Worm (Caenorhabditis elegans) whole organism, L1 larva: ENCODE measurements around the gene acbp-6.
A peak's percentile ranks its signal among the peaks of the same experiment; 100 is the strongest.

ENCODE experiments used
- C16A3.4 ChIP-seq: fragments of 150-350 bp; optimal IDR thresholded peaks from 2 replicates; lab custom pipeline; 2014; ENCODE audit warnings: missing biosample characterization, missing genetic modification characterization
- C34B4.2 ChIP-seq: sonication (generic microtip); optimal IDR thresholded peaks from 2 replicates; lab custom pipeline; 2017; ENCODE audit warnings: mild to moderate bottlenecking, missing genetic modification characterization, missing compliant biosample characterization
- aha-1 ChIP-seq: fragments of 150-350 bp; optimal IDR thresholded peaks from 2 replicates; lab custom pipeline; 2014; ENCODE audit warnings: missing biosample characterization, missing genetic modification characterization
- aly-2 ChIP-seq: fragments of 150-350 bp; optimal IDR thresholded peaks from 2 replicates; lab custom pipeline; 2014; ENCODE audit warnings: missing biosample characterization, missing genetic modification characterization
- blmp-1 ChIP-seq: fragments of 150-350 bp; optimal IDR thresholded peaks from 2 replicates; lab custom pipeline; 2014; ENCODE audit warnings: missing biosample characterization, missing genetic modification characterization
- ceh-82 ChIP-seq, 3 experiments: fragments of 150-350 bp in 1 of 3; sonication (generic microtip) in 2 of 3; optimal IDR thresholded peaks; 2 replicates each; lab custom pipeline; 2014 to 2017; ENCODE audit warnings: missing biosample characterization in 3 of 3, missing genetic modification characterization in 3 of 3
- ceh-88 ChIP-seq: fragments of 200-800 bp; sonication (Bioruptor generic); IDR thresholded peaks from 2 replicates; pipeline ENCODE4 v1.3.6; 2022; ENCODE audit warnings: missing genetic modification characterization, missing compliant biosample characterization
- ceh-90 ChIP-seq: sonication (generic microtip); optimal IDR thresholded peaks from 2 replicates; lab custom pipeline; 2016; ENCODE audit warnings: missing genetic modification characterization, missing compliant biosample characterization
- elt-3 ChIP-seq, 6 experiments: fragments of 150-350 bp in 1 of 6; sonication (generic microtip); optimal IDR thresholded peaks; 2 replicates each; lab custom pipeline; 2017 to 2018; ENCODE audit warnings: missing biosample characterization in 6 of 6, missing genetic modification characterization in 6 of 6, inconsistent platforms in 1 of 6
- ets-5 ChIP-seq: fragments of 200-800 bp; sonication (Bioruptor generic); IDR thresholded peaks from 2 replicates; pipeline ENCODE4 v1.3.6; 2022; ENCODE audit warnings: missing genetic modification characterization, missing compliant biosample characterization
- fkh-10 ChIP-seq: sonication (generic microtip); optimal IDR thresholded peaks from 2 replicates; lab custom pipeline; 2017; ENCODE audit warnings: missing biosample characterization, missing genetic modification reagents, missing genetic modification characterization
- fos-1 ChIP-seq: fragments of 150-350 bp; optimal IDR thresholded peaks from 2 replicates; lab custom pipeline; 2014; ENCODE audit warnings: missing biosample characterization, missing genetic modification characterization
- irx-1 ChIP-seq: sonication (generic microtip); optimal IDR thresholded peaks from 2 replicates; lab custom pipeline; 2016; ENCODE audit warnings: missing genetic modification characterization, missing compliant biosample characterization
- isw-1 ChIP-seq: fragments of 200-800 bp; sonication (Bioruptor generic); IDR thresholded peaks from 2 replicates; pipeline ENCODE4 v1.3.6; 2022; ENCODE audit warnings: missing genetic modification characterization, missing compliant biosample characterization
- jun-1 ChIP-seq: fragments of 150-350 bp; optimal IDR thresholded peaks from 2 replicates; lab custom pipeline; 2014; ENCODE audit warnings: missing biosample characterization, missing genetic modification reagents, missing genetic modification characterization
- lin-14 ChIP-seq: fragments of 200-800 bp; sonication (Bioruptor generic); optimal IDR thresholded peaks from 2 replicates; lab custom pipeline; 2018; ENCODE audit warnings: mild to moderate bottlenecking, missing genetic modification characterization, moderate library complexity, missing compliant biosample characterization
- lin-35 ChIP-seq, 2 experiments: fragments of 150-350 bp; optimal IDR thresholded peaks; 2 replicates each; lab custom pipeline; 2014; ENCODE audit warnings: missing biosample characterization in 2 of 2, missing genetic modification characterization in 2 of 2, missing genetic modification reagents in 2 of 2
- lin-39 ChIP-seq: fragments of 150-350 bp; optimal IDR thresholded peaks from 2 replicates; lab custom pipeline; 2014; ENCODE audit warnings: missing biosample characterization, missing genetic modification reagents, missing genetic modification characterization
- lir-3 ChIP-seq: sonication (generic microtip); optimal IDR thresholded peaks from 2 replicates; lab custom pipeline; 2016; ENCODE audit warnings: mild to moderate bottlenecking, missing genetic modification characterization, moderate library complexity, missing compliant biosample characterization; ENCODE audit not compliant: poor library complexity
- lsy-2 ChIP-seq, 2 experiments: fragments of 150-350 bp; optimal IDR thresholded peaks; 2 replicates each; lab custom pipeline; 2014; ENCODE audit warnings: missing biosample characterization in 2 of 2, missing genetic modification characterization in 2 of 2
- mab-9 ChIP-seq: fragments of 200-800 bp; sonication (Bioruptor generic); IDR thresholded peaks from 2 replicates; pipeline ENCODE4 v1.3.6; 2022; ENCODE audit warnings: missing genetic modification reagents, missing genetic modification characterization, missing compliant biosample characterization
- mdl-1 ChIP-seq, 2 experiments: fragments of 150-350 bp; optimal IDR thresholded peaks; 2 replicates each; lab custom pipeline; 2014 to 2017; ENCODE audit warnings: missing biosample characterization in 2 of 2, missing genetic modification characterization in 2 of 2, inconsistent platforms in 1 of 2
- mef-2 ChIP-seq: fragments of 150-350 bp; optimal IDR thresholded peaks from 2 replicates; lab custom pipeline; 2014; ENCODE audit warnings: missing biosample characterization, missing genetic modification characterization
- mep-1 ChIP-seq: fragments of 150-350 bp; optimal IDR thresholded peaks from 2 replicates; lab custom pipeline; 2014; ENCODE audit warnings: missing biosample characterization, missing genetic modification characterization
- nhr-11 ChIP-seq: fragments of 150-350 bp; optimal IDR thresholded peaks from 2 replicates; lab custom pipeline; 2014; ENCODE audit warnings: missing biosample characterization, missing genetic modification characterization
- nhr-12 ChIP-seq: sonication (generic microtip); optimal IDR thresholded peaks from 2 replicates; lab custom pipeline; 2017; ENCODE audit warnings: missing biosample characterization, missing genetic modification characterization
- nhr-19 ChIP-seq: fragments of 200-800 bp; sonication (Bioruptor generic); conservative IDR thresholded peaks from 2 replicates; pipeline ENCODE4 v1.3.6; 2022; ENCODE audit warnings: missing genetic modification characterization, missing compliant biosample characterization
- nhr-20 ChIP-seq: sonication (generic microtip); optimal IDR thresholded peaks from 2 replicates; lab custom pipeline; 2016; ENCODE audit warnings: mild to moderate bottlenecking, missing genetic modification characterization, missing compliant biosample characterization
- nhr-237 ChIP-seq: fragments of 150-350 bp; optimal IDR thresholded peaks from 2 replicates; lab custom pipeline; 2014; ENCODE audit warnings: missing biosample characterization, missing genetic modification characterization
- nhr-28 ChIP-seq: fragments of 150-350 bp; optimal IDR thresholded peaks from 2 replicates; lab custom pipeline; 2014; ENCODE audit warnings: missing biosample characterization, missing genetic modification characterization
- nhr-71 ChIP-seq: sonication (generic microtip); optimal IDR thresholded peaks from 2 replicates; lab custom pipeline; 2016; ENCODE audit warnings: mild to moderate bottlenecking, missing genetic modification characterization, moderate library complexity, missing compliant biosample characterization
- nhr-76 ChIP-seq: sonication (generic microtip); optimal IDR thresholded peaks from 2 replicates; lab custom pipeline; 2017; ENCODE audit warnings: missing biosample characterization, missing genetic modification characterization
- nhr-77 ChIP-seq: fragments of 150-350 bp; optimal IDR thresholded peaks from 2 replicates; lab custom pipeline; 2014; ENCODE audit warnings: missing biosample characterization, missing genetic modification characterization
- nhr-84 ChIP-seq: sonication (generic microtip); optimal IDR thresholded peaks from 2 replicates; lab custom pipeline; 2017; ENCODE audit warnings: missing biosample characterization, missing genetic modification characterization
- nhr-85 ChIP-seq: sonication (generic microtip); peaks from one replicate; lab custom pipeline; 2016; ENCODE audit warnings: missing genetic modification characterization, inconsistent platforms, missing compliant biosample characterization
- pax-3 ChIP-seq: fragments of 200-800 bp; sonication (Bioruptor generic); optimal IDR thresholded peaks from 2 replicates; lab custom pipeline; 2018; ENCODE audit warnings: mild to moderate bottlenecking, missing genetic modification characterization, moderate library complexity, missing compliant biosample characterization
- rnt-1 ChIP-seq: sonication (generic microtip); optimal IDR thresholded peaks from 2 replicates; lab custom pipeline; 2016; ENCODE audit warnings: mild to moderate bottlenecking, missing genetic modification characterization, moderate library complexity, missing compliant biosample characterization
- skn-1 ChIP-seq: fragments of 150-350 bp; optimal IDR thresholded peaks from 2 replicates; lab custom pipeline; 2014; ENCODE audit warnings: missing biosample characterization, missing genetic modification characterization
- snpc-4 ChIP-seq: fragments of 150-350 bp; optimal IDR thresholded peaks from 2 replicates; lab custom pipeline; 2014; ENCODE audit warnings: missing biosample characterization, missing genetic modification characterization
- snu-23 ChIP-seq: sonication (generic microtip); optimal IDR thresholded peaks from 2 replicates; lab custom pipeline; 2016; ENCODE audit warnings: missing genetic modification characterization, missing compliant biosample characterization
- sox-4 ChIP-seq: sonication (generic microtip); optimal IDR thresholded peaks from 2 replicates; lab custom pipeline; 2016; ENCODE audit warnings: missing genetic modification characterization, missing compliant biosample characterization
- sptf-1 ChIP-seq: fragments of 150-350 bp; optimal IDR thresholded peaks from 2 replicates; lab custom pipeline; 2014; ENCODE audit warnings: missing biosample characterization, missing genetic modification characterization
- swsn-7 ChIP-seq: sonication (generic microtip); optimal IDR thresholded peaks from 2 replicates; lab custom pipeline; 2016; ENCODE audit warnings: missing genetic modification characterization, missing compliant biosample characterization
- tlp-1 ChIP-seq: fragments of 150-350 bp; optimal IDR thresholded peaks from 2 replicates; lab custom pipeline; 2014; ENCODE audit warnings: missing biosample characterization, missing genetic modification characterization
- unc-30 ChIP-seq: sonication (generic microtip); optimal IDR thresholded peaks from 2 replicates; lab custom pipeline; 2017; ENCODE audit warnings: missing biosample characterization, missing genetic modification characterization
- vab-15 ChIP-seq: sonication (generic microtip); optimal IDR thresholded peaks from 2 replicates; lab custom pipeline; 2017; ENCODE audit warnings: missing genotype, mild to moderate bottlenecking, missing genetic modification characterization, missing compliant biosample characterization
- xbp-1 ChIP-seq: sonication (generic microtip); optimal IDR thresholded peaks from 2 replicates; lab custom pipeline; 2016; ENCODE audit warnings: missing genetic modification characterization, missing compliant biosample characterization
- zag-1 ChIP-seq: fragments of 150-350 bp; optimal IDR thresholded peaks from 2 replicates; lab custom pipeline; 2014; ENCODE audit warnings: missing biosample characterization, missing genetic modification characterization
- ztf-4 ChIP-seq: fragments of 150-350 bp; optimal IDR thresholded peaks from 2 replicates; lab custom pipeline; 2014; ENCODE audit warnings: missing biosample characterization, missing genetic modification characterization

The acbp-6 gene

ce11 chrII:11958793-11959574 lies 14.5 kb downstream of the acbp-6 start (continued):
- TF ChIP-seq elt-3 (tag; optimal IDR thresholded peaks at IDR 0.05; lab: Kevin White, UChicago), result peak in 1 of 6 experiments; percentile 34
- peak in 1 of 2 experiments; percentile 57 for TF ChIP-seq mdl-1 (tag; optimal IDR thresholded peaks at IDR 0.05; lab: Kevin White, UChicago)
- TF ChIP-seq skn-1, result peak; percentile 30
- peak; percentile 22; the same call in 1 of the 2 replicates for TF ChIP-seq isw-1 (GFP tag; lab: Robert Waterston, UW)
- TF ChIP-seq nhr-71, result peak; percentile 71
- no peak for TF ChIP-seq nhr-11 (tag; lab: Kevin White, UChicago)
- no peak for TF ChIP-seq nhr-76 (tag; lab: Kevin White, UChicago)
- TF ChIP-seq C34B4.2 (tag; lab: Kevin White, UChicago), result no peak
- TF ChIP-seq nhr-77 (tag; lab: Kevin White, UChicago), result peak; percentile 59
- no peak for TF ChIP-seq lin-39 (tag; lab: Kevin White, UChicago)
- peak; percentile 49 for TF ChIP-seq jun-1 (tag; lab: Kevin White, UChicago)
- TF ChIP-seq ceh-88 (GFP tag; lab: Robert Waterston, UW), result no peak
- TF ChIP-seq unc-30, result no peak
- peak; percentile 52 for TF ChIP-seq mep-1 (tag; lab: Kevin White, UChicago)
- TF ChIP-seq fos-1, result peak; percentile 53
- TF ChIP-seq ztf-4 (tag; lab: Kevin White, UChicago), result no peak
- peak; percentile 61 for TF ChIP-seq C16A3.4 (tag; lab: Kevin White, UChicago)
- TF ChIP-seq sox-4 (tag; lab: Kevin White, UChicago), result peak; percentile 4
- no peak for TF ChIP-seq pax-3 (tag; lab: Kevin White, UChicago)
- no peak for TF ChIP-seq mab-9
- TF ChIP-seq xbp-1 (tag; lab: Kevin White, UChicago), result peak; percentile 51
- no peak for TF ChIP-seq tlp-1 (tag; lab: Kevin White, UChicago)
- TF ChIP-seq nhr-85 (tag; lab: Kevin White, UChicago), result peak; percentile 54
- peak; percentile 34 for TF ChIP-seq snpc-4 (tag; lab: Kevin White, UChicago)
- no peak for TF ChIP-seq nhr-84
- peak; percentile 32 to 77 for TF ChIP-seq lsy-2 (tag; optimal IDR thresholded peaks at IDR 0.05; lab: Kevin White, UChicago)
- TF ChIP-seq irx-1 (tag; lab: Kevin White, UChicago), result peak; percentile 59
- TF ChIP-seq fkh-10, result peak; percentile 21
- TF ChIP-seq sptf-1 (tag; lab: Kevin White, UChicago), result no peak
- peak; percentile 58 to 76 for TF ChIP-seq lin-35 (GFP tag; optimal IDR thresholded peaks at IDR 0.05; lab: Kevin White, UChicago)
- TF ChIP-seq nhr-19 (GFP tag; lab: Robert Waterston, UW), result peak; percentile 66
- TF ChIP-seq ceh-82 (tag; optimal IDR thresholded peaks at IDR 0.05; lab: Kevin White, UChicago), result peak in 2 of 3 experiments; percentile 35 to 73
- TF ChIP-seq rnt-1 (tag; lab: Kevin White, UChicago), result peak; percentile 86
- peak; percentile 87 for TF ChIP-seq snu-23
- TF ChIP-seq lin-14, result peak; percentile 52
- peak; percentile 20 for TF ChIP-seq blmp-1 (tag; lab: Kevin White, UChicago)
- TF ChIP-seq nhr-12 (tag; lab: Kevin White, UChicago), result no peak
- TF ChIP-seq nhr-20 (tag; lab: Kevin White, UChicago), result peak; percentile 71

DNA sequence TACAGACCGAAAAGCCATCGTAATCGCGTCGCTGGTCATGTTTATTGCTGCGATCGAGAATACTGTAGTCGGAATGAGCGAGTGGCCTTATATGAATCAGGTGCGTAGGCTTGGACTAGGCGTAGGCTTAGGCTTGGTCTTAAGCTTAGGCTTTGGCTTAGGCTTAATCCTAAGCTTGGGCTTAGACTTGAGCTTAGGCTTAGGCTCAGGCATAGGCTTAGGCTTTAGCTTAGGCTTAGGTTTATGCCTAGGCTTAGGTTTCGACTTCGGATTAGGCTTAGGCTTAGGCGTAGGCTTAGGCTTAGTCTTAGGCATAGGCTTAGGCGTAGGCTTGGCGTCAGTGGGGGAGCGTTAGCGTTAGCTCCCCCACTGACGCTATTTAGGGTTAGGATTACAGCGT lies 18.7 kb downstream of the acbp-6 start:
- TF ChIP-seq ets-5 (GFP tag; lab: Robert Waterston, UW) (no peak), mef-2 (no peak), pax-3 (tag; lab: Kevin White, UChicago) (no peak), C16A3.4 (tag; lab: Kevin White, UChicago) (no peak), nhr-84 (no peak), nhr-237 (tag; lab: Kevin White, UChicago) (no peak), fos-1 (no peak), vab-15 (tag; lab: Kevin White, UChicago) (no peak), zag-1 (tag; lab: Kevin White, UChicago) (no peak), aha-1 (tag; lab: Kevin White, UChicago) (no peak), aly-2 (tag; lab: Kevin White, UChicago) (no peak), nhr-85 (tag; lab: Kevin White, UChicago) (no peak), mab-9 (no peak), sox-4 (tag; lab: Kevin White, UChicago) (no peak), irx-1 (tag; lab: Kevin White, UChicago) (no peak), swsn-7 (tag; lab: Kevin White, UChicago) (no peak), lir-3 (tag; lab: Kevin White, UChicago) (no peak), lin-39 (tag; lab: Kevin White, UChicago) (no peak), nhr-28 (no peak), ceh-90 (tag; lab: Kevin White, UChicago) (no peak)
- TF ChIP-seq, all 84 proteins: peak for 0
